Worm (Caenorhabditis elegans) whole organism, L2 larva: ENCODE measurements around the gene F53F1.2.
A peak's percentile ranks its signal among the peaks of the same experiment; 100 is the strongest.

Experiments used
- C34F6.9 ChIP-seq: fragments of 150-350 bp; optimal IDR thresholded peaks from 2 replicates; lab custom pipeline; 2014; ENCODE audit warnings: missing biosample characterization, missing genetic modification characterization
- F13H6.1 ChIP-seq: sonication (generic microtip); optimal IDR thresholded peaks from 2 replicates; lab custom pipeline; 2016; ENCODE audit warnings: missing genetic modification characterization, missing compliant biosample characterization
- Y55F3AM.14 ChIP-seq: fragments of 200-800 bp; sonication (Bioruptor generic); optimal IDR thresholded peaks from 2 replicates; lab custom pipeline; 2018; ENCODE audit warnings: mild to moderate bottlenecking, missing genetic modification characterization, missing compliant biosample characterization
- alr-1 ChIP-seq: fragments of 150-350 bp; optimal IDR thresholded peaks from 2 replicates; lab custom pipeline; 2014; ENCODE audit warnings: missing biosample characterization, missing genetic modification characterization
- aly-2 ChIP-seq: fragments of 150-350 bp; optimal IDR thresholded peaks from 2 replicates; lab custom pipeline; 2014; ENCODE audit warnings: missing biosample characterization, missing genetic modification characterization
- blmp-1 ChIP-seq: sonication (generic microtip); optimal IDR thresholded peaks from 2 replicates; lab custom pipeline; 2017; ENCODE audit warnings: missing genetic modification characterization, mild to moderate bottlenecking, missing compliant biosample characterization, antibody characterized with exemption, moderate library complexity; ENCODE audit not compliant: insufficient read depth
- ceh-16 ChIP-seq: fragments of 150-350 bp; optimal IDR thresholded peaks from 2 replicates; lab custom pipeline; 2014; ENCODE audit warnings: missing biosample characterization, missing genetic modification characterization
- dmd-4 ChIP-seq: sonication (generic microtip); optimal IDR thresholded peaks from 2 replicates; lab custom pipeline; 2017; ENCODE audit warnings: missing biosample characterization, missing genetic modification characterization
- egl-27 ChIP-seq: sonication (generic microtip); optimal IDR thresholded peaks from 3 replicates; lab custom pipeline; 2017; ENCODE audit warnings: missing biosample characterization, missing genetic modification reagents, missing genetic modification characterization
- elt-1 ChIP-seq: fragments of 150-350 bp; optimal IDR thresholded peaks from 2 replicates; lab custom pipeline; 2014; ENCODE audit warnings: missing biosample characterization, missing genetic modification characterization
- fos-1 ChIP-seq: fragments of 150-350 bp; optimal IDR thresholded peaks from 2 replicates; lab custom pipeline; 2014; ENCODE audit warnings: missing biosample characterization, missing genetic modification characterization
- lin-11 ChIP-seq: fragments of 150-350 bp; sonication (generic microtip); optimal IDR thresholded peaks from 2 replicates; lab custom pipeline; 2014; ENCODE audit warnings: missing biosample characterization, missing genetic modification characterization, inconsistent platforms, mixed read lengths
- lin-13 ChIP-seq: fragments of 150-350 bp; optimal IDR thresholded peaks from 2 replicates; lab custom pipeline; 2014; ENCODE audit warnings: missing biosample characterization, missing genetic modification reagents, missing genetic modification characterization
- lin-39 ChIP-seq: fragments of 150-350 bp; optimal IDR thresholded peaks from 2 replicates; lab custom pipeline; 2014; ENCODE audit warnings: missing biosample characterization, missing genetic modification reagents, missing genetic modification characterization
- lsy-2 ChIP-seq, 2 experiments: fragments of 150-350 bp in 1 of 2; sonication (generic microtip) in 1 of 2; optimal IDR thresholded peaks; 2 replicates each; lab custom pipeline; 2014 to 2017; ENCODE audit warnings: missing biosample characterization in 2 of 2, missing genetic modification characterization in 2 of 2
- mab-5 ChIP-seq: fragments of 150-350 bp; optimal IDR thresholded peaks from 2 replicates; lab custom pipeline; 2014; ENCODE audit warnings: missing biosample characterization, missing genetic modification characterization
- mbf-1 ChIP-seq: sonication (generic microtip); optimal IDR thresholded peaks from 2 replicates; lab custom pipeline; 2017; ENCODE audit warnings: missing biosample characterization, missing genetic modification characterization
- mdl-1 ChIP-seq, 2 experiments: fragments of 150-350 bp in 1 of 2; sonication (generic microtip) in 1 of 2; optimal IDR thresholded peaks; 2 replicates each; lab custom pipeline; 2017; ENCODE audit warnings: missing biosample characterization in 2 of 2, missing genetic modification characterization in 2 of 2
- nhr-10 ChIP-seq: sonication (generic microtip); optimal IDR thresholded peaks from 2 replicates; lab custom pipeline; 2017; ENCODE audit warnings: missing biosample characterization, missing genetic modification characterization
- nhr-11 ChIP-seq: fragments of 150-350 bp; optimal IDR thresholded peaks from 2 replicates; lab custom pipeline; 2014; ENCODE audit warnings: missing biosample characterization, missing genetic modification characterization
- nhr-129 ChIP-seq: fragments of 150-350 bp; optimal IDR thresholded peaks from 2 replicates; lab custom pipeline; 2014; ENCODE audit warnings: missing biosample characterization, missing genetic modification characterization
- nhr-21 ChIP-seq: fragments of 150-350 bp; optimal IDR thresholded peaks from 2 replicates; lab custom pipeline; 2014; ENCODE audit warnings: missing biosample characterization, missing genetic modification characterization
- nhr-23 ChIP-seq: fragments of 150-350 bp; optimal IDR thresholded peaks from 2 replicates; lab custom pipeline; 2014; ENCODE audit warnings: missing biosample characterization, missing genetic modification reagents, missing genetic modification characterization
- nhr-25 ChIP-seq: fragments of 150-350 bp; sonication (generic microtip); optimal IDR thresholded peaks from 3 replicates; lab custom pipeline; 2014; ENCODE audit warnings: missing biosample characterization, missing genetic modification characterization
- nhr-77 ChIP-seq: fragments of 150-350 bp; optimal IDR thresholded peaks from 2 replicates; lab custom pipeline; 2014; ENCODE audit warnings: missing biosample characterization, missing genetic modification characterization
- peb-1 ChIP-seq: fragments of 150-350 bp; optimal IDR thresholded peaks from 2 replicates; lab custom pipeline; 2014; ENCODE audit warnings: missing biosample characterization, missing genetic modification characterization
- sem-4 ChIP-seq: fragments of 150-350 bp; optimal IDR thresholded peaks from 2 replicates; lab custom pipeline; 2014; ENCODE audit warnings: missing biosample characterization, missing genetic modification reagents, missing genetic modification characterization
- skn-1 ChIP-seq: sonication (generic microtip); optimal IDR thresholded peaks from 2 replicates; lab custom pipeline; 2017; ENCODE audit warnings: missing biosample characterization, missing genetic modification characterization
- sma-3 ChIP-seq: sonication (generic microtip); optimal IDR thresholded peaks from 2 replicates; lab custom pipeline; 2016; ENCODE audit warnings: missing genetic modification reagents, missing genetic modification characterization, missing compliant biosample characterization
- sma-9 ChIP-seq, 2 experiments: fragments of 150-350 bp in 1 of 2; sonication (generic microtip) in 1 of 2; optimal IDR thresholded peaks; 2 replicates each; lab custom pipeline; 2014 to 2016; ENCODE audit warnings: missing genetic modification characterization in 2 of 2, mild to moderate bottlenecking in 1 of 2, missing biosample characterization in 1 of 2, missing compliant biosample characterization in 1 of 2, missing genetic modification reagents in 1 of 2, moderate library complexity in 1 of 2
- snpc-4 ChIP-seq: fragments of 150-350 bp; optimal IDR thresholded peaks from 2 replicates; lab custom pipeline; 2014; ENCODE audit warnings: missing biosample characterization, missing genetic modification characterization
- unc-39 ChIP-seq: fragments of 150-350 bp; optimal IDR thresholded peaks from 2 replicates; lab custom pipeline; 2014; ENCODE audit warnings: missing biosample characterization, missing genetic modification characterization
- unc-55 ChIP-seq: fragments of 150-350 bp; sonication (generic microtip); optimal IDR thresholded peaks from 3 replicates; lab custom pipeline; 2014; ENCODE audit warnings: missing biosample characterization, missing genetic modification reagents, missing genetic modification characterization
- unc-62 ChIP-seq: fragments of 150-350 bp; optimal IDR thresholded peaks from 2 replicates; lab custom pipeline; 2014; ENCODE audit warnings: missing biosample characterization, missing genetic modification reagents, missing genetic modification characterization
- ztf-1 ChIP-seq: fragments of 200-800 bp; sonication (Bioruptor generic); conservative IDR thresholded peaks from 2 replicates; pipeline ENCODE4 v1.3.6; 2022; ENCODE audit warnings: missing genetic modification characterization, missing compliant biosample characterization
- ztf-11 ChIP-seq: sonication (generic microtip); optimal IDR thresholded peaks from 2 replicates; lab custom pipeline; 2017; ENCODE audit warnings: missing biosample characterization, missing genetic modification characterization

Gene F53F1.2

DNA sequence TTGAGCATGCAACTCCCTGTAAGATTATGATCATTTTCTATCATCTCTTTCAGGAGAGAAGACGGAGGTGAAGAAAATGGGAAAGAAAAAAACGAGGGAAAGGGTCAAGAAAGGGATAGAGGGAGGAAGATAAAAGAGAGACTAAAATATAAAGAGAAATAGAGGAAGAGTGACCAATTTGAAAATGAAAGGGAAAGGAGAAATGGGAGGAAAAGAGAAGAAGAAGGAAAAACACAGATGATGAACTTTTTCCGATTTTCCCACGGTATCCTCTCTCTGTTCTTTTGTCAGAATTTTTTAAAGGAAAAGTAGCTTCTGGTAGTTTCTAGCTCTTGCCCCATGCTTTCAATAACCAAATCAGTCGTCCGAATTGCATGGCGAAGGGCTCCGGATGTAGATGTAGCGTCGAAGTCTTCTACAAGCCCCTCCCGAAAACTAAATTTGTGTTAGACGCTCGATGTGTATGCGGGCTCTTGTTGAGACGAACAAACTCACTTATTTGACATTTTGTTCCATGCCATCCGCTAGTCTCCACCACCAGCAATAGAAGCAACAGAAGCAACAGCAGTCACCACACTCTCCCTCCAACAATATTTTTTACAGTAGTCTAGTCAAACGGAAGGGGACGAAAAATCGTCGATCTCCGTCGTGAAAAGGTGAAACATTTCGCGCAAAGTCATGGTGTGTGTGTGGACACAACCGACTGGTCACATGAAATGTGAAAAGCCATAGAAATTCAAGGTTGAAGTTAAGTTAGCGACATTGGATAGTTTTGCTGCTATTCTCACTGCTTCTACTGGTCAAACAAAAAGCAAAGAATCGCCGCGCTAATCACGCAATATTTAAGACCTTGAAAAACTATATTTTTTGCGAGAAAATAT is 15.0 kb upstream of the F53F1.2 start, which contains the start of gene somi-1:
somi-1 (minus strand) TSS at position 18 of the 881 bp plus-strand sequence.
- TF ChIP-seq C34F6.9 (tag; lab: Kevin White, UChicago): peak; percentile 15
- peak; percentile 8 for TF ChIP-seq fos-1
- peak; percentile 1 for TF ChIP-seq lin-13 (GFP tag; lab: Kevin White, UChicago)
- TF ChIP-seq blmp-1 (tag; lab: Kevin White, UChicago): peak; percentile 96
- peak; percentile 32 for TF ChIP-seq F13H6.1 (tag; lab: Kevin White, UChicago)
- TF ChIP-seq nhr-23 (tag; lab: Kevin White, UChicago): no peak
- no peak for TF ChIP-seq nhr-129 (tag; lab: Kevin White, UChicago)
- TF ChIP-seq nhr-21: peak; percentile 28
- peak; percentile 56 for TF ChIP-seq egl-27 (tag; lab: Kevin White, UChicago)
- peak; percentile 71 for TF ChIP-seq nhr-25
- no peak for TF ChIP-seq unc-39 (tag; lab: Kevin White, UChicago)
- peak; percentile 78 for TF ChIP-seq sma-9 (GFP tag; optimal IDR thresholded peaks at IDR 0.05; lab: Kevin White, UChicago)
- no peak for TF ChIP-seq sma-9 (tag; optimal IDR thresholded peaks at IDR 0.05; lab: Kevin White, UChicago)

DNA sequence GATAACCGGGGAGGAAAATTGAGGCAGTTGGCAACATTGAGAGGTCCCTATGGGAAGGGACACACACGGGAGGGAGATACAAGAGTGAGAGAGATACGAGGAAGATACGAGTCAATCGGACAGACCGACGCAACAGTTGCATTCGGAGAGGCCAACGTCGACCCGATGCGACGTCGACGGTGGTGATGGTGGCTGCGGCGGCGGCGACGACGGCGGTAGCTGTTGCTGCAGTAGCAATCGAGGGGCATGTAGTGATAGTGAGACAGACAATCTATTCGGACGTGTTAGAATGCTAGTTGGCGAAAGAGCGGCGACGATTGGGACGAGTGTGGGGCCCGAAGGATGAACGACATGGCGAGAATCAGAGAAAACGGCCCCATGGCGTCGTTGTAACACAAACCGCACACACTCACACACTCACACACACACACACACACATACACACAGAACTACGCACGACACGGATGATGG is 13.2 kb upstream of the F53F1.2 start:
- TF ChIP-seq ceh-16 (tag; lab: Kevin White, UChicago): no peak
- no peak for TF ChIP-seq ztf-11 (tag; lab: Kevin White, UChicago)
- TF ChIP-seq sem-4 (tag; lab: Kevin White, UChicago): no peak
- TF ChIP-seq sma-9 (GFP tag; optimal IDR thresholded peaks at IDR 0.05; lab: Kevin White, UChicago): peak; percentile 2
- TF ChIP-seq sma-9 (tag; optimal IDR thresholded peaks at IDR 0.05; lab: Kevin White, UChicago): no peak
- TF ChIP-seq elt-1: no peak
- TF ChIP-seq mab-5 (tag; lab: Kevin White, UChicago): no peak
- peak; percentile 28 for TF ChIP-seq nhr-129 (tag; lab: Kevin White, UChicago)
- TF ChIP-seq lsy-2 (tag; optimal IDR thresholded peaks at IDR 0.05; lab: Kevin White, UChicago): peak in 1 of 2 experiments; percentile 13
- TF ChIP-seq F13H6.1 (tag; lab: Kevin White, UChicago): peak; percentile 72
- TF ChIP-seq nhr-11: no peak
- peak; percentile 5 for TF ChIP-seq sma-3 (GFP tag; lab: Kevin White, UChicago)
- no peak for TF ChIP-seq lin-11 (tag; lab: Kevin White, UChicago)
- no peak for TF ChIP-seq nhr-10 (tag; lab: Kevin White, UChicago)
- no peak for TF ChIP-seq mbf-1 (tag; lab: Kevin White, UChicago)
- TF ChIP-seq mdl-1 (tag; optimal IDR thresholded peaks at IDR 0.05; lab: Kevin White, UChicago): no peak
- TF ChIP-seq C34F6.9 (tag; lab: Kevin White, UChicago): peak; percentile 31
- no peak for TF ChIP-seq ztf-1
- no peak for TF ChIP-seq unc-55 (GFP tag; lab: Kevin White, UChicago)
- TF ChIP-seq unc-62 (GFP tag; lab: Kevin White, UChicago): no peak
- no peak for TF ChIP-seq unc-39 (tag; lab: Kevin White, UChicago)
- no peak for TF ChIP-seq skn-1
- TF ChIP-seq Y55F3AM.14 (GFP tag; lab: Kevin White, UChicago): peak; percentile 56
- no peak for TF ChIP-seq fos-1
- TF ChIP-seq lin-39 (tag; lab: Kevin White, UChicago): no peak
- TF ChIP-seq aly-2 (tag; lab: Kevin White, UChicago): no peak
- TF ChIP-seq peb-1: no peak
- TF ChIP-seq blmp-1 (tag; lab: Kevin White, UChicago): no peak
- TF ChIP-seq nhr-77 (tag; lab: Kevin White, UChicago): no peak
- no peak for TF ChIP-seq snpc-4
- TF ChIP-seq nhr-23 (tag; lab: Kevin White, UChicago): no peak

DNA sequence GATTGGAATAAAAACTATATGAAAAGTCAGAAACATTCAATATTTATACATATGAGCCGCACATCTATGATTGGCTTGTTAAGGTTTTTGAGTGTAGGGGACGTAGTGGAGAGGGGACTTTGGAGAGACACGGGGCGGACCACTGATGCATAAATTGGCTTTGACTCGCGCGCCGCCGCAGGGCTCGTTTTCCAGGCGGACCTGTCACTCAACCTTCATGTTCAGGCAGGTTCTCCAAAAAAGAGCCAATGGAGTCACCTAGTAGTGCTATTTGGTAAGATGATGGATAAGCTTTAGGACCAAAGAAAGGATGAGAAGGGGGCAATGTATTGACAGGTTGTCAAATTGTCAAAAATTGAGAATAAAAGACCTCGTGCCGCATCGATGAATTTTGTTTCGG is 11.6 kb upstream of the F53F1.2 start:
- no peak for TF ChIP-seq nhr-25
- TF ChIP-seq aly-2 (tag; lab: Kevin White, UChicago): no peak
- no peak for TF ChIP-seq unc-39 (tag; lab: Kevin White, UChicago)
- TF ChIP-seq nhr-21: no peak
- TF ChIP-seq Y55F3AM.14 (GFP tag; lab: Kevin White, UChicago): no peak
- TF ChIP-seq ztf-1: no peak
- TF ChIP-seq dmd-4 (tag; lab: Kevin White, UChicago): no peak
- no peak for TF ChIP-seq alr-1 (tag; lab: Kevin White, UChicago)
